Worm (Caenorhabditis elegans) whole organism, mixed stage, embryonic: ENCODE results near the gene fsn-1.

Experiments used
- M03D4.4 ChIP-seq: sonication (generic microtip); optimal IDR thresholded peaks from 2 replicates; lab custom pipeline; 2017; ENCODE audit warnings: mild to moderate bottlenecking, missing genetic modification characterization, missing compliant biosample characterization
- bed-3 ChIP-seq: fragments of 200-800 bp; sonication (Bioruptor generic); optimal IDR thresholded peaks from 3 replicates; lab custom pipeline; 2018; ENCODE audit warnings: mild to moderate bottlenecking, missing genetic modification characterization, moderate library complexity, missing compliant biosample characterization
- blmp-1 ChIP-seq: fragments of 150-350 bp; optimal IDR thresholded peaks from 2 replicates; lab custom pipeline; 2014; ENCODE audit warnings: missing biosample characterization, missing genetic modification characterization
- ceh-39 ChIP-seq: fragments of 150-350 bp; optimal IDR thresholded peaks from 2 replicates; lab custom pipeline; 2014; ENCODE audit warnings: missing biosample characterization, missing genetic modification characterization
- ceh-43 ChIP-seq: fragments of 200-800 bp; sonication (Bioruptor generic); optimal IDR thresholded peaks from 2 replicates; lab custom pipeline; 2018; ENCODE audit warnings: mild to moderate bottlenecking, missing genetic modification characterization, moderate library complexity, missing compliant biosample characterization
- ceh-83 ChIP-seq: fragments of 200-800 bp; sonication (Bioruptor generic); optimal IDR thresholded peaks from 2 replicates; lab custom pipeline; 2018; ENCODE audit warnings: mild to moderate bottlenecking, missing genetic modification characterization, missing compliant biosample characterization
- ces-1 ChIP-seq: fragments of 150-350 bp; optimal IDR thresholded peaks from 2 replicates; lab custom pipeline; 2014; ENCODE audit warnings: missing biosample characterization, missing genetic modification reagents, missing genetic modification characterization
- cnd-1 ChIP-seq: fragments of 200-800 bp; sonication (Bioruptor generic); optimal IDR thresholded peaks from 2 replicates; lab custom pipeline; 2018; ENCODE audit warnings: mild to moderate bottlenecking, missing genetic modification characterization, missing compliant biosample characterization
- drap-1 ChIP-seq: fragments of 200-800 bp; sonication (Bioruptor generic); optimal IDR thresholded peaks from 3 replicates; lab custom pipeline; 2018; ENCODE audit warnings: mild to moderate bottlenecking, missing genetic modification characterization, missing compliant biosample characterization
- elt-1 ChIP-seq: sonication (generic microtip); optimal IDR thresholded peaks from 2 replicates; lab custom pipeline; 2017; ENCODE audit warnings: missing genetic modification characterization, mild to moderate bottlenecking, missing compliant biosample characterization, antibody characterized with exemption, moderate library complexity, borderline replicate concordance; ENCODE audit not compliant: insufficient read depth
- elt-3 ChIP-seq: fragments of 150-350 bp; optimal IDR thresholded peaks from 2 replicates; lab custom pipeline; 2014; ENCODE audit warnings: missing biosample characterization, missing genetic modification characterization
- flh-1 ChIP-seq: fragments of 200-800 bp; sonication (Bioruptor generic); optimal IDR thresholded peaks from 2 replicates; lab custom pipeline; 2018; ENCODE audit warnings: mild to moderate bottlenecking, missing genetic modification characterization, moderate library complexity, missing compliant biosample characterization
- ham-2 ChIP-seq: fragments of 200-800 bp; sonication (Bioruptor generic); optimal IDR thresholded peaks from 2 replicates; lab custom pipeline; 2018; ENCODE audit warnings: mild to moderate bottlenecking, missing genetic modification characterization, missing compliant biosample characterization
- hlh-1 ChIP-seq: fragments of 150-350 bp; optimal IDR thresholded peaks from 2 replicates; lab custom pipeline; 2014; ENCODE audit warnings: missing biosample characterization, missing genetic modification reagents, missing genetic modification characterization
- lin-13 ChIP-seq: fragments of 150-350 bp; optimal IDR thresholded peaks from 2 replicates; lab custom pipeline; 2014; ENCODE audit warnings: missing biosample characterization, missing genetic modification characterization
- lin-32 ChIP-seq: fragments of 200-800 bp; sonication (Bioruptor generic); optimal IDR thresholded peaks from 2 replicates; lab custom pipeline; 2018; ENCODE audit warnings: mild to moderate bottlenecking, missing genetic modification characterization, missing compliant biosample characterization
- lsy-2 ChIP-seq: fragments of 150-350 bp; optimal IDR thresholded peaks from 2 replicates; lab custom pipeline; 2014; ENCODE audit warnings: missing biosample characterization, missing genetic modification characterization
- mab-5 ChIP-seq: fragments of 150-350 bp; optimal IDR thresholded peaks from 2 replicates; lab custom pipeline; 2014; ENCODE audit warnings: missing biosample characterization, missing genetic modification characterization
- mep-1 ChIP-seq: fragments of 150-350 bp; optimal IDR thresholded peaks from 2 replicates; lab custom pipeline; 2017; ENCODE audit warnings: missing biosample characterization, missing genetic modification reagents, missing genetic modification characterization, inconsistent platforms
- mls-2 ChIP-seq: sonication (generic microtip); optimal IDR thresholded peaks from 2 replicates; lab custom pipeline; 2016; ENCODE audit warnings: mild to moderate bottlenecking, missing genetic modification characterization, moderate library complexity, missing compliant biosample characterization
- nhr-12 ChIP-seq: fragments of 150-350 bp; optimal IDR thresholded peaks from 2 replicates; lab custom pipeline; 2014; ENCODE audit warnings: missing biosample characterization, missing genetic modification characterization
- nhr-2 ChIP-seq: fragments of 150-350 bp; optimal IDR thresholded peaks from 2 replicates; lab custom pipeline; 2014; ENCODE audit warnings: missing biosample characterization, missing genetic modification characterization
- nhr-237 ChIP-seq: fragments of 150-350 bp; optimal IDR thresholded peaks from 2 replicates; lab custom pipeline; 2014; ENCODE audit warnings: missing biosample characterization, missing genetic modification characterization
- nhr-28 ChIP-seq: fragments of 150-350 bp; optimal IDR thresholded peaks from 2 replicates; lab custom pipeline; 2014; ENCODE audit warnings: missing biosample characterization, missing genetic modification characterization
- nhr-76 ChIP-seq: sonication (generic microtip); optimal IDR thresholded peaks from 2 replicates; lab custom pipeline; 2017; ENCODE audit warnings: missing biosample characterization, missing genetic modification characterization
- pha-4 ChIP-seq: fragments of 150-350 bp; optimal IDR thresholded peaks from 2 replicates; lab custom pipeline; 2018; ENCODE audit warnings: missing biosample characterization, missing genetic modification reagents, missing genetic modification characterization
- sem-2 ChIP-seq: fragments of 200-800 bp; sonication (Bioruptor generic); optimal IDR thresholded peaks from 2 replicates; lab custom pipeline; 2018; ENCODE audit warnings: mild to moderate bottlenecking, missing genetic modification characterization, missing compliant biosample characterization
- snpc-4 ChIP-seq: fragments of 150-350 bp; optimal IDR thresholded peaks from 2 replicates; lab custom pipeline; 2014; ENCODE audit warnings: missing biosample characterization, missing genetic modification characterization
- sptf-1 ChIP-seq: sonication (generic microtip); optimal IDR thresholded peaks from 2 replicates; lab custom pipeline; 2017; ENCODE audit warnings: mild to moderate bottlenecking, missing genetic modification characterization, moderate library complexity, missing compliant biosample characterization
- tbx-8 ChIP-seq: fragments of 200-800 bp; sonication (Bioruptor generic); optimal IDR thresholded peaks from 2 replicates; lab custom pipeline; 2018; ENCODE audit warnings: mild to moderate bottlenecking, missing genetic modification characterization, moderate library complexity, missing compliant biosample characterization
- unc-120 ChIP-seq: sonication (generic microtip); optimal IDR thresholded peaks from 2 replicates; lab custom pipeline; 2017; ENCODE audit warnings: missing genetic modification characterization, missing compliant biosample characterization; ENCODE audit not compliant: poor library complexity, severe bottlenecking
- unc-39 ChIP-seq: fragments of 150-350 bp; optimal IDR thresholded peaks from 2 replicates; lab custom pipeline; 2014; ENCODE audit warnings: missing biosample characterization, missing genetic modification characterization
- unc-62 ChIP-seq: fragments of 150-350 bp; optimal IDR thresholded peaks from 2 replicates; lab custom pipeline; 2014; ENCODE audit warnings: missing biosample characterization, missing genetic modification reagents, missing genetic modification characterization
- zip-8 ChIP-seq: fragments of 150-350 bp; optimal IDR thresholded peaks from 2 replicates; lab custom pipeline; 2014; ENCODE audit warnings: missing biosample characterization, missing genetic modification characterization
- ztf-11 ChIP-seq: fragments of 150-350 bp; optimal IDR thresholded peaks from 2 replicates; lab custom pipeline; 2014; ENCODE audit warnings: missing biosample characterization, missing genetic modification characterization

The fsn-1 gene

ce11 chrIII:4899035-4899578 is 38.0 kb upstream of the fsn-1 start, which contains the start of gene nhl-2:
TSS of gene nhl-2 (minus strand) at chrIII:4899085.
- TF ChIP-seq elt-3 (tag; lab: Kevin White, UChicago) = no peak
- TF ChIP-seq nhr-28 (tag; lab: Kevin White, UChicago) = no peak
- TF ChIP-seq ztf-11 = no peak
- no peak for TF ChIP-seq ceh-43 (GFP tag; lab: Kevin White, UChicago)
- no peak for TF ChIP-seq lin-32 (GFP tag; lab: Kevin White, UChicago)
- no peak for TF ChIP-seq drap-1
- no peak for TF ChIP-seq nhr-2
- no peak for TF ChIP-seq lin-13 (tag; lab: Kevin White, UChicago)
- TF ChIP-seq mab-5 (tag; lab: Kevin White, UChicago) = no peak
- no peak for TF ChIP-seq unc-120
- TF ChIP-seq nhr-237 (tag; lab: Kevin White, UChicago) = no peak
- no peak for TF ChIP-seq ceh-83
- no peak for TF ChIP-seq elt-1 (tag; lab: Kevin White, UChicago)
- TF ChIP-seq blmp-1 (tag; lab: Kevin White, UChicago) = no peak
- no peak for TF ChIP-seq mls-2 (tag; lab: Kevin White, UChicago)
- no peak for TF ChIP-seq lsy-2 (tag; lab: Kevin White, UChicago)
- no peak for TF ChIP-seq zip-8 (tag; lab: Kevin White, UChicago)
- TF ChIP-seq tbx-8 = no peak

ce11 chrIII:4899728-4900127 is 37.4 kb upstream of the fsn-1 start:
- TF ChIP-seq ceh-43 (GFP tag; lab: Kevin White, UChicago) (peak; percentile 52), bed-3 (GFP tag; lab: Kevin White, UChicago) (no peak), sem-2 (GFP tag; lab: Kevin White, UChicago) (no peak), nhr-2 (peak; percentile 50), drap-1 (peak; percentile 84), lsy-2 (tag; lab: Kevin White, UChicago) (peak; percentile 88), zip-8 (tag; lab: Kevin White, UChicago) (peak; percentile 42), nhr-12 (tag; lab: Kevin White, UChicago) (peak; percentile 72), M03D4.4 (peak; percentile 86), ceh-39 (tag; lab: Kevin White, UChicago) (peak; percentile 85), sptf-1 (tag; lab: Kevin White, UChicago) (peak; percentile 88), elt-3 (tag; lab: Kevin White, UChicago) (peak; percentile 69), flh-1 (GFP tag; lab: Kevin White, UChicago) (no peak), nhr-237 (tag; lab: Kevin White, UChicago) (peak; percentile 97), ztf-11 (peak; percentile 91), ceh-83 (no peak), nhr-28 (tag; lab: Kevin White, UChicago) (no peak), lin-32 (GFP tag; lab: Kevin White, UChicago) (peak; percentile 30), nhr-76 (tag; lab: Kevin White, UChicago) (peak; percentile 29), unc-62 (peak; percentile 95), elt-1 (tag; lab: Kevin White, UChicago) (no peak), mep-1 (tag; lab: Kevin White, UChicago) (peak; percentile 96), lin-13 (tag; lab: Kevin White, UChicago) (peak; percentile 91), cnd-1 (peak; percentile 86), mab-5 (tag; lab: Kevin White, UChicago) (peak; percentile 61), ham-2 (GFP tag; lab: Kevin White, UChicago) (peak; percentile 92), snpc-4 (tag; lab: Kevin White, UChicago) (no peak), tbx-8 (peak; percentile 41), hlh-1 (peak; percentile 84), pha-4 (tag; lab: Kevin White, UChicago) (peak; percentile 98), blmp-1 (tag; lab: Kevin White, UChicago) (peak; percentile 89), ces-1 (peak; percentile 84), unc-120 (peak; percentile 89), unc-39 (tag; lab: Kevin White, UChicago) (peak; percentile 47), mls-2 (tag; lab: Kevin White, UChicago) (peak; percentile 83)

ce11 chrIII:4900260-4900659 is 36.9 kb upstream of the fsn-1 start, which contains the start of gene tag-340:
TSS of gene tag-340 (plus strand) at chrIII:4900508.
- TF ChIP-seq unc-120 (no peak), drap-1 (no peak), nhr-76 (tag; lab: Kevin White, UChicago) (no peak), nhr-28 (tag; lab: Kevin White, UChicago) (no peak), blmp-1 (tag; lab: Kevin White, UChicago) (no peak), snpc-4 (tag; lab: Kevin White, UChicago) (no peak), bed-3 (GFP tag; lab: Kevin White, UChicago) (no peak), ham-2 (GFP tag; lab: Kevin White, UChicago) (no peak), nhr-237 (tag; lab: Kevin White, UChicago) (no peak), lin-13 (tag; lab: Kevin White, UChicago) (no peak), tbx-8 (no peak), mab-5 (tag; lab: Kevin White, UChicago) (no peak), nhr-2 (no peak)
- TF ChIP-seq, all 35 proteins: peak for 0
